Worm (Caenorhabditis elegans) whole organism, L1 larva: ENCODE data around the gene tig-2.

Experiments used
- F16B12.6 ChIP-seq: fragments of 150-350 bp; optimal IDR thresholded peaks from 2 replicates; lab custom pipeline; 2014; ENCODE audit warnings: missing biosample characterization, missing genetic modification characterization
- Y116A8C.19 ChIP-seq: sonication (generic microtip); optimal IDR thresholded peaks from 2 replicates; lab custom pipeline; 2016; ENCODE audit warnings: missing compliant biosample characterization, missing genetic modification characterization, borderline replicate concordance
- blmp-1 ChIP-seq: fragments of 150-350 bp; optimal IDR thresholded peaks from 2 replicates; lab custom pipeline; 2014; ENCODE audit warnings: missing biosample characterization, missing genetic modification characterization
- ceh-63 ChIP-seq: fragments of 200-800 bp; sonication (Bioruptor generic); optimal IDR thresholded peaks from 2 replicates; lab custom pipeline; 2018; ENCODE audit warnings: mild to moderate bottlenecking, missing genetic modification characterization, missing compliant biosample characterization
- ceh-88 ChIP-seq: fragments of 200-800 bp; sonication (Bioruptor generic); IDR thresholded peaks from 2 replicates; pipeline ENCODE4 v1.3.6; 2022; ENCODE audit warnings: missing genetic modification characterization, missing compliant biosample characterization
- ceh-90 ChIP-seq: sonication (generic microtip); optimal IDR thresholded peaks from 2 replicates; lab custom pipeline; 2016; ENCODE audit warnings: missing genetic modification characterization, missing compliant biosample characterization
- ces-1 ChIP-seq: fragments of 150-350 bp; optimal IDR thresholded peaks from 2 replicates; lab custom pipeline; 2014; ENCODE audit warnings: missing biosample characterization, missing genetic modification reagents, missing genetic modification characterization
- dsc-1 ChIP-seq: sonication (generic microtip); optimal IDR thresholded peaks from 2 replicates; lab custom pipeline; 2016; ENCODE audit warnings: mild to moderate bottlenecking, missing genetic modification characterization, missing compliant biosample characterization
- efl-1 ChIP-seq, 4 experiments: fragments of 150-350 bp; optimal IDR thresholded peaks in 3 of 4; peaks in 1 of 4; 1 replicate in 1 of 4; 2 replicates in 3 of 4; lab custom pipeline; 2014; ENCODE audit warnings: missing biosample characterization in 2 of 4, missing genetic modification characterization in 2 of 4, missing genetic modification reagents in 2 of 4
- efl-3 ChIP-seq: fragments of 200-800 bp; sonication (Bioruptor generic); optimal IDR thresholded peaks from 2 replicates; lab custom pipeline; 2018; ENCODE audit warnings: mild to moderate bottlenecking, missing genetic modification characterization, missing compliant biosample characterization
- fkh-8 ChIP-seq: sonication (generic microtip); optimal IDR thresholded peaks from 2 replicates; lab custom pipeline; 2016; ENCODE audit warnings: mild to moderate bottlenecking, missing genetic modification characterization, missing compliant biosample characterization
- fos-1 ChIP-seq: fragments of 150-350 bp; optimal IDR thresholded peaks from 2 replicates; lab custom pipeline; 2014; ENCODE audit warnings: missing biosample characterization, missing genetic modification characterization
- grh-1 ChIP-seq: fragments of 200-800 bp; sonication (Bioruptor generic); IDR thresholded peaks from 2 replicates; pipeline ENCODE4 v1.3.6; 2022; ENCODE audit warnings: missing genetic modification reagents, missing genetic modification characterization, missing compliant biosample characterization
- isw-1 ChIP-seq: fragments of 200-800 bp; sonication (Bioruptor generic); IDR thresholded peaks from 2 replicates; pipeline ENCODE4 v1.3.6; 2022; ENCODE audit warnings: missing genetic modification characterization, missing compliant biosample characterization
- lin-14 ChIP-seq: fragments of 200-800 bp; sonication (Bioruptor generic); optimal IDR thresholded peaks from 2 replicates; lab custom pipeline; 2018; ENCODE audit warnings: mild to moderate bottlenecking, missing genetic modification characterization, moderate library complexity, missing compliant biosample characterization
- lin-35 ChIP-seq, 2 experiments: fragments of 150-350 bp; optimal IDR thresholded peaks; 2 replicates each; lab custom pipeline; 2014; ENCODE audit warnings: missing biosample characterization in 2 of 2, missing genetic modification characterization in 2 of 2, missing genetic modification reagents in 2 of 2
- lin-39 ChIP-seq: fragments of 150-350 bp; optimal IDR thresholded peaks from 2 replicates; lab custom pipeline; 2014; ENCODE audit warnings: missing biosample characterization, missing genetic modification reagents, missing genetic modification characterization
- lir-3 ChIP-seq: sonication (generic microtip); optimal IDR thresholded peaks from 2 replicates; lab custom pipeline; 2016; ENCODE audit warnings: mild to moderate bottlenecking, missing genetic modification characterization, moderate library complexity, missing compliant biosample characterization; ENCODE audit not compliant: poor library complexity
- lsy-2 ChIP-seq, 2 experiments: fragments of 150-350 bp; optimal IDR thresholded peaks; 2 replicates each; lab custom pipeline; 2014; ENCODE audit warnings: missing biosample characterization in 2 of 2, missing genetic modification characterization in 2 of 2
- mdl-1 ChIP-seq, 2 experiments: fragments of 150-350 bp; optimal IDR thresholded peaks; 2 replicates each; lab custom pipeline; 2014 to 2017; ENCODE audit warnings: missing biosample characterization in 2 of 2, missing genetic modification characterization in 2 of 2, inconsistent platforms in 1 of 2
- mep-1 ChIP-seq: fragments of 150-350 bp; optimal IDR thresholded peaks from 2 replicates; lab custom pipeline; 2014; ENCODE audit warnings: missing biosample characterization, missing genetic modification characterization
- nhr-19 ChIP-seq: fragments of 200-800 bp; sonication (Bioruptor generic); conservative IDR thresholded peaks from 2 replicates; pipeline ENCODE4 v1.3.6; 2022; ENCODE audit warnings: missing genetic modification characterization, missing compliant biosample characterization
- nhr-20 ChIP-seq: sonication (generic microtip); optimal IDR thresholded peaks from 2 replicates; lab custom pipeline; 2016; ENCODE audit warnings: mild to moderate bottlenecking, missing genetic modification characterization, missing compliant biosample characterization
- nhr-28 ChIP-seq: fragments of 150-350 bp; optimal IDR thresholded peaks from 2 replicates; lab custom pipeline; 2014; ENCODE audit warnings: missing biosample characterization, missing genetic modification characterization
- nhr-47 ChIP-seq: sonication (generic microtip); optimal IDR thresholded peaks from 2 replicates; lab custom pipeline; 2016; ENCODE audit warnings: mild to moderate bottlenecking, missing genetic modification characterization, moderate library complexity, missing compliant biosample characterization
- nhr-71 ChIP-seq: sonication (generic microtip); optimal IDR thresholded peaks from 2 replicates; lab custom pipeline; 2016; ENCODE audit warnings: mild to moderate bottlenecking, missing genetic modification characterization, moderate library complexity, missing compliant biosample characterization
- nhr-84 ChIP-seq: sonication (generic microtip); optimal IDR thresholded peaks from 2 replicates; lab custom pipeline; 2017; ENCODE audit warnings: missing biosample characterization, missing genetic modification characterization
- rnt-1 ChIP-seq: sonication (generic microtip); optimal IDR thresholded peaks from 2 replicates; lab custom pipeline; 2016; ENCODE audit warnings: mild to moderate bottlenecking, missing genetic modification characterization, moderate library complexity, missing compliant biosample characterization
- skn-1 ChIP-seq: fragments of 150-350 bp; optimal IDR thresholded peaks from 2 replicates; lab custom pipeline; 2014; ENCODE audit warnings: missing biosample characterization, missing genetic modification characterization
- snu-23 ChIP-seq: sonication (generic microtip); optimal IDR thresholded peaks from 2 replicates; lab custom pipeline; 2016; ENCODE audit warnings: missing genetic modification characterization, missing compliant biosample characterization
- sox-4 ChIP-seq: sonication (generic microtip); optimal IDR thresholded peaks from 2 replicates; lab custom pipeline; 2016; ENCODE audit warnings: missing genetic modification characterization, missing compliant biosample characterization
- sptf-1 ChIP-seq: fragments of 150-350 bp; optimal IDR thresholded peaks from 2 replicates; lab custom pipeline; 2014; ENCODE audit warnings: missing biosample characterization, missing genetic modification characterization
- swsn-7 ChIP-seq: sonication (generic microtip); optimal IDR thresholded peaks from 2 replicates; lab custom pipeline; 2016; ENCODE audit warnings: missing genetic modification characterization, missing compliant biosample characterization
- unc-130 ChIP-seq: fragments of 150-350 bp; optimal IDR thresholded peaks from 2 replicates; lab custom pipeline; 2017; ENCODE audit warnings: missing biosample characterization, missing genetic modification characterization, inconsistent platforms
- unc-30 ChIP-seq: sonication (generic microtip); optimal IDR thresholded peaks from 2 replicates; lab custom pipeline; 2017; ENCODE audit warnings: missing biosample characterization, missing genetic modification characterization
- vab-15 ChIP-seq: sonication (generic microtip); optimal IDR thresholded peaks from 2 replicates; lab custom pipeline; 2017; ENCODE audit warnings: missing genotype, mild to moderate bottlenecking, missing genetic modification characterization, missing compliant biosample characterization
- xbp-1 ChIP-seq: sonication (generic microtip); optimal IDR thresholded peaks from 2 replicates; lab custom pipeline; 2016; ENCODE audit warnings: missing genetic modification characterization, missing compliant biosample characterization
- zip-4 ChIP-seq: fragments of 200-800 bp; sonication (Bioruptor generic); optimal IDR thresholded peaks from 2 replicates; lab custom pipeline; 2018; ENCODE audit warnings: mild to moderate bottlenecking, missing genetic modification characterization, moderate library complexity, missing compliant biosample characterization

tig-2 gene

ce11 chrV:4730075-4730474 lies at the start of gene tig-2:
Gene tig-2, minus strand, starts transcription at chrV:4730161.
- TF ChIP-seq vab-15 (tag; lab: Kevin White, UChicago) (no peak), sptf-1 (tag; lab: Kevin White, UChicago) (no peak), ceh-88 (GFP tag; lab: Robert Waterston, UW) (no peak), fos-1 (tag; lab: Kevin White, UChicago) (no peak), F16B12.6 (tag; lab: Kevin White, UChicago) (no peak), sox-4 (tag; lab: Kevin White, UChicago) (no peak), Y116A8C.19 (no peak), lin-35 (GFP tag; optimal IDR thresholded peaks at IDR 0.05; lab: Kevin White, UChicago) (peak; percentile 2 to 18), snu-23 (peak; percentile 56), grh-1 (GFP tag; lab: Robert Waterston, UW) (no peak), rnt-1 (tag; lab: Kevin White, UChicago) (peak; percentile 57), ces-1 (GFP tag; lab: Kevin White, UChicago) (no peak), dsc-1 (tag; lab: Kevin White, UChicago) (peak; percentile 33), zip-4 (no peak), nhr-19 (peak; percentile 38; the same call in 1 of the 2 replicates), unc-130 (tag; lab: Kevin White, UChicago) (peak; percentile 5), swsn-7 (tag; lab: Kevin White, UChicago) (peak; percentile 11), mdl-1 (tag; optimal IDR thresholded peaks at IDR 0.05; lab: Kevin White, UChicago) (peak in 1 of 2 experiments; percentile 27), lir-3 (peak; percentile 65), xbp-1 (tag; lab: Kevin White, UChicago) (peak; percentile 27), nhr-71 (tag; lab: Kevin White, UChicago) (peak; percentile 61), efl-1 (optimal IDR thresholded peaks at IDR 0.05; lab: Kevin White, UChicago) (no peak), efl-1 (GFP tag; optimal IDR thresholded peaks at IDR 0.05 in 1 of 2; lab: Kevin White, UChicago) (peak in 1 of 2 experiments; percentile 67), lsy-2 (tag; optimal IDR thresholded peaks at IDR 0.05; lab: Kevin White, UChicago) (peak in 1 of 2 experiments; percentile 49), lin-14 (GFP tag; lab: Kevin White, UChicago) (peak; percentile 86), skn-1 (tag; lab: Kevin White, UChicago) (no peak), blmp-1 (no peak), nhr-47 (peak; percentile 6), nhr-20 (tag; lab: Kevin White, UChicago) (peak; percentile 9), nhr-84 (tag; lab: Kevin White, UChicago) (no peak), efl-3 (GFP tag; lab: Kevin White, UChicago) (no peak), isw-1 (0 out of 2 replicates have a peak, but pooled peaks have one; percentile 4), mep-1 (tag; lab: Kevin White, UChicago) (peak; percentile 36)

- TF ChIP-seq nhr-28 (tag; lab: Kevin White, UChicago) (no peak), unc-130 (tag; lab: Kevin White, UChicago) (peak; percentile 27), ceh-90 (tag; lab: Kevin White, UChicago) (no peak), ces-1 (GFP tag; lab: Kevin White, UChicago) (no peak), ceh-63 (no peak), lsy-2 (tag; optimal IDR thresholded peaks at IDR 0.05; lab: Kevin White, UChicago) (peak in 1 of 2 experiments; percentile 26), rnt-1 (tag; lab: Kevin White, UChicago) (peak; percentile 59), lin-39 (no peak), nhr-71 (tag; lab: Kevin White, UChicago) (peak; percentile 50), lin-35 (GFP tag; optimal IDR thresholded peaks at IDR 0.05; lab: Kevin White, UChicago) (no peak), snu-23 (peak; percentile 5)
Observed at ce11 chrV:4777388-4777986, 47.5 kb upstream of the tig-2 start, which contains the start of gene C18G1.1. Gene C18G1.1, plus strand, starts transcription at chrV:4777960.

DNA sequence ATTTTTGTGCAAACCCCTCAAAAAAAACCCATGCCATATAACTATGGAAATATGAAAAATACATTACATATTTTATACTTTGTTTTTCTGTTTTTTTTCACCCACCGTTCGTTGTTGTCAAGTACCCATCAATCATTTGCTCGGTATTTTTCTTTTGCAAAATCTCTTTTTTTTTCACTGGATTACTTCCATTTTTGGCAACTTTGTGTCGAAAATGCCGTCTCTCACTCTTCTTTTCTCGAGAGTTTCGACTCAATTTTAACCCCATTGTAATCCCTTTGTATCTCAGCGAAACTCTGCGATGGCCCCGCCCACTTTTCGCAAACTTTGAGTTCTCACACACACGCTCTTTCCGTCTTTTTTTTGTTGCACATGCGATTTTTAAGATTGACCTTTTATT lies 45.2 kb upstream of the tig-2 start:
- TF ChIP-seq mdl-1 (tag; optimal IDR thresholded peaks at IDR 0.05; lab: Kevin White, UChicago) (no peak), unc-30 (peak; percentile 47), lin-14 (GFP tag; lab: Kevin White, UChicago) (peak; percentile 24), fkh-8 (no peak)
- TF ChIP-seq, all 84 proteins: peak for 2
